Worm (Caenorhabditis elegans): ENCODE measurements around the gene snx-13.

Gene snx-13

DNA sequence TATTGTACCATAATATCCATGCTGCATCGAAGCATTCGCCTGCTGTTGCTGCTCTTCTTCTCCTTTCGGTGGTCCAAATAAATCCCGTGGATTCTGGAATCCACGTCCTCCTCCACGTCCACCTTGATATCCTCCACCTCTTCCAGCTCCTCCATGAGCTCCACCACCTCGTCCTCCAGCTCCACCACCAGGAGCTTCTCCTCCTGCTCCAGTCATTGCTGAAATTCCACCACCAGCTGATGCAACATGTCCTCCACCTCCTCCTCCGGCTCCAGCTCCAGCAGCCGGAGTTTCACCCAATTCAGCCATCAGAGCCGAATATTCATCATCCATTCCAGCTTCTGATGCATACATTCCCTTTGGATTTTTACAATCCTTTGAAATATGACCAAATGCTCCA lies 18.3 kb upstream of the snx-13 start:
- TF ChIP-seq lin-38 (GFP tag; IDR thresholded peaks at IDR 0.05) (no peak), aha-1 (tag) (peak; percentile 35), rbr-2 (tag; optimal IDR thresholded peaks at IDR 0.05) (no peak), nhr-42 (GFP tag; IDR thresholded peaks at IDR 0.05) (no peak), set-16 (GFP tag; IDR thresholded peaks at IDR 0.05) (peak; percentile 88), ZK337.2 (GFP tag; IDR thresholded peaks at IDR 0.05) (no peak), fos-1 (tag; optimal IDR thresholded peaks at IDR 0.05) (no peak)

DNA sequence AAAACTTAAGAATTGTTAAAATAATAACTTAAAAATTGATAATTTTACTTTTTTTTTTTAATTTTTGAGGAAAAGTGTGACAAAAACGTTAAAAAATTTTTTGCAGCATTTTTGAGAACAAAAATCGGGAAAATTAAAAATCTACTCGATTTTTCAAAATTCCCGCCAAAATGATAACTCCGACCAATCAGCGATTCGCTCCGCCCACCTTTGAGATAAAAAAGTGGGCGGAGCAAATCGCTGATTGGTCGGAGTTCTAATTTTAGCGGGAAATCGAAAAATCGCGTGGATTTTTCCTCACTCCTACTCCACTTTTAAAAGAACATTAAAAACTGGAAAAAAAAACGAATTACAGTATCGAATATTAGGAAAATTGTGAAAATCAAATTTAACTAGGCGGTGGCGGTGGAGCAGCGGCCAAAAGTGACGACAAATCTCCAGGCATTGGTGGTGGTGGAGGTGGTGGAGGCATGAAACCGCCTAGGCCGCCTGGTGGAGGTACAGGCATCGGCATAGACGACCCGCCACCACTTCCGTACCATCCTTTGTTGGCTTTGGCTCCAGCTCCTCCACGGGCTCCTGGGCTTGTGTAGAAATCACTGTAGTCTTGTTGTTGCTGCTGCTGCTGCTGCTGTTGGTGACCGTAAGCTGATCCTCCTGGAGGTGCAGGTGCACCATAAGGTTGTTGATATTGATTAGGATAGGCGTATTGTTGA lies 17.1 kb upstream of the snx-13 start:
- TF ChIP-seq set-16 (GFP tag; IDR thresholded peaks at IDR 0.05), result peak; percentile 78
- TF ChIP-seq lsy-2 (tag; optimal IDR thresholded peaks at IDR 0.05), result no peak
- no peak for TF ChIP-seq tra-1 (GFP tag; IDR thresholded peaks at IDR 0.05)
- no peak for TF ChIP-seq skn-1 (tag; optimal IDR thresholded peaks at IDR 0.05)
- TF ChIP-seq jun-1 (tag; optimal IDR thresholded peaks at IDR 0.05), result no peak
- no peak for TF ChIP-seq Y75B8A.6 (GFP tag; IDR thresholded peaks at IDR 0.05)
- no peak for TF ChIP-seq snpc-1.2 (GFP tag; IDR thresholded peaks at IDR 0.05)
- TF ChIP-seq egl-43 (GFP tag; IDR thresholded peaks at IDR 0.05), result 0 out of 2 replicates have a peak, but pooled peaks have one; percentile 26
- TF ChIP-seq ZK337.2 (GFP tag; IDR thresholded peaks at IDR 0.05), result no peak
- peak; percentile 5 for TF ChIP-seq dpl-1 (GFP tag; optimal IDR thresholded peaks at IDR 0.05)
- TF ChIP-seq egl-27 (tag; optimal IDR thresholded peaks at IDR 0.05), result no peak
- TF ChIP-seq dmd-8 (GFP tag; IDR thresholded peaks at IDR 0.05), result no peak
- TF ChIP-seq daf-12 (tag; optimal IDR thresholded peaks at IDR 0.05), result no peak
- TF ChIP-seq lin-13 (GFP tag; optimal IDR thresholded peaks at IDR 0.05), result no peak
- TF ChIP-seq fkh-10 (GFP tag; optimal IDR thresholded peaks at IDR 0.05), result no peak
- TF ChIP-seq zfp-3 (GFP tag; conservative IDR thresholded peaks at IDR 0.05), result no peak
- no peak for TF ChIP-seq F37D6.2 (tag; optimal IDR thresholded peaks at IDR 0.05)
- TF ChIP-seq madf-9 (GFP tag; conservative IDR thresholded peaks at IDR 0.05), result no peak
- no peak for TF ChIP-seq aha-1 (tag)
- TF ChIP-seq lin-39 (tag; optimal IDR thresholded peaks at IDR 0.05), result no peak
- no peak for TF ChIP-seq nhr-48 (tag; optimal IDR thresholded peaks at IDR 0.05)
- TF ChIP-seq nhr-102 (tag; optimal IDR thresholded peaks at IDR 0.05), result no peak
- TF ChIP-seq mes-2 (tag; optimal IDR thresholded peaks at IDR 0.05; ENCODE audit: poor library complexity, severe bottlenecking), result no peak
- no peak for TF ChIP-seq unc-62 (GFP tag; optimal IDR thresholded peaks at IDR 0.05 in 1 of 2)
- TF ChIP-seq unc-62 (tag; optimal IDR thresholded peaks at IDR 0.05), result no peak
- no peak for TF ChIP-seq ztf-7 (tag; optimal IDR thresholded peaks at IDR 0.05)
- no peak for TF ChIP-seq ZK546.5 (tag; optimal IDR thresholded peaks at IDR 0.05)

DNA sequence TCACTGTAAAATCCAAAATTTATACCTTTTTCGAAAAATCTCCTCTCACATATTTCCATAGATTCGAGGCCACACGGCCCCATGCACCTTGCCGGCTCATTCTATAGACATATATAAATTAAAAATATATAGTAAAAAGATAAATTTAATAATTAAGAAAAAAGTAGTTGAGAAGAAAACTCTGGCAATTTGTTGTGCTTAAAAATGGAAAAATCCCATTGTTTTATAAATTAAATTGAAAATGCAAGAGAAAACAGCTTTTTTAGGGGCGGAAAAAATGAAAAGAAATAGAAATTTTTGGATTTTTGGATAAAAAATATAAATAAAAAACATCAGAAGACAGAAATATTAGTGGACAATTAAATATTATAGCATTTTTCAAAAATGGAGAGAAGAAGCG lies 16.4 kb upstream of the snx-13 start, which contains the start of gene Y116A8C.30:
Gene Y116A8C.30, minus strand, starts transcription at position 101 of the 400 bp plus-strand sequence.
- TF ChIP-seq Y75B8A.6 (GFP tag; IDR thresholded peaks at IDR 0.05) (no peak), dve-1 (tag; optimal IDR thresholded peaks at IDR 0.05; ENCODE audit: insufficient read depth) (no peak), ceh-82 (tag; optimal IDR thresholded peaks at IDR 0.05) (no peak), gei-8 (GFP tag; optimal IDR thresholded peaks at IDR 0.05) (no peak), attf-4 (tag; optimal IDR thresholded peaks at IDR 0.05) (no peak), spr-1 (tag; optimal IDR thresholded peaks at IDR 0.05) (no peak), lin-29 (GFP tag; IDR thresholded peaks at IDR 0.05) (no peak), lim-7 (GFP tag; IDR thresholded peaks at IDR 0.05) (no peak), daf-12 (tag; optimal IDR thresholded peaks at IDR 0.05) (no peak), fkh-10 (GFP tag; optimal IDR thresholded peaks at IDR 0.05) (no peak), snpc-4 (tag; optimal IDR thresholded peaks at IDR 0.05) (no peak), skn-1 (tag; optimal IDR thresholded peaks at IDR 0.05) (no peak), pha-4 (GFP tag; IDR thresholded peaks at IDR 0.05) (no peak), pha-4 (tag; optimal IDR thresholded peaks at IDR 0.05) (no peak), nhr-76 (tag; optimal IDR thresholded peaks at IDR 0.05) (no peak), ceh-20 (GFP tag; IDR thresholded peaks at IDR 0.05) (no peak), saeg-2 (GFP tag; IDR thresholded peaks at IDR 0.05) (no peak), nhr-42 (GFP tag; IDR thresholded peaks at IDR 0.05) (no peak), lin-13 (GFP tag; optimal IDR thresholded peaks at IDR 0.05) (no peak)

Data from whole organism, L4 larva.